Worm (Caenorhabditis elegans) whole organism, late embryonic: ENCODE data around the gene mltn-10.

Source experiments
- C38D4.7 ChIP-seq: fragments of 200-800 bp; sonication (Bioruptor generic); optimal IDR thresholded peaks from 2 replicates; lab custom pipeline; 2018; ENCODE audit warnings: mild to moderate bottlenecking, missing genetic modification characterization, moderate library complexity, missing compliant biosample characterization
- T23F11.4 ChIP-seq: fragments of 200-800 bp; sonication (Bioruptor generic); optimal IDR thresholded peaks from 2 replicates; lab custom pipeline; 2018; ENCODE audit warnings: mild to moderate bottlenecking, missing genetic modification characterization, missing compliant biosample characterization
- Y22D7AL.16 ChIP-seq: sonication (generic microtip); optimal IDR thresholded peaks from 2 replicates; lab custom pipeline; 2016; ENCODE audit warnings: missing genetic modification characterization, missing compliant biosample characterization
- ahr-1 ChIP-seq: sonication (generic microtip); optimal IDR thresholded peaks from 2 replicates; lab custom pipeline; 2016; ENCODE audit warnings: missing genetic modification characterization, missing compliant biosample characterization
- ceh-18 ChIP-seq: sonication (generic microtip); optimal IDR thresholded peaks from 2 replicates; lab custom pipeline; 2016; ENCODE audit warnings: missing genetic modification characterization, missing compliant biosample characterization
- ceh-22 ChIP-seq: sonication (generic microtip); optimal IDR thresholded peaks from 2 replicates; lab custom pipeline; 2017; ENCODE audit warnings: missing biosample characterization, missing genetic modification characterization
- ceh-31 ChIP-seq: sonication (generic microtip); optimal IDR thresholded peaks from 2 replicates; lab custom pipeline; 2016; ENCODE audit warnings: missing genetic modification characterization, missing compliant biosample characterization
- che-1 ChIP-seq: sonication (generic microtip); optimal IDR thresholded peaks from 2 replicates; lab custom pipeline; 2016; ENCODE audit warnings: mild to moderate bottlenecking, missing genetic modification characterization, missing compliant biosample characterization
- eyg-1 ChIP-seq: sonication (generic microtip); optimal IDR thresholded peaks from 2 replicates; lab custom pipeline; 2016; ENCODE audit warnings: missing genotype, missing genetic modification characterization, missing compliant biosample characterization
- fkh-6 ChIP-seq: sonication (generic microtip); optimal IDR thresholded peaks from 2 replicates; lab custom pipeline; 2016; ENCODE audit warnings: missing genetic modification characterization, missing compliant biosample characterization
- hlh-15 ChIP-seq: sonication (generic microtip); optimal IDR thresholded peaks from 2 replicates; lab custom pipeline; 2016; ENCODE audit warnings: missing genetic modification characterization, missing compliant biosample characterization
- hlh-8 ChIP-seq: sonication (generic microtip); optimal IDR thresholded peaks from 2 replicates; lab custom pipeline; 2016; ENCODE audit warnings: missing genotype, missing genetic modification characterization, missing compliant biosample characterization
- lin-11 ChIP-seq: fragments of 200-800 bp; sonication (Bioruptor generic); optimal IDR thresholded peaks from 2 replicates; lab custom pipeline; 2018; ENCODE audit warnings: mild to moderate bottlenecking, missing genetic modification characterization, missing compliant biosample characterization
- mec-3 ChIP-seq: sonication (generic microtip); optimal IDR thresholded peaks from 2 replicates; lab custom pipeline; 2016; ENCODE audit warnings: borderline replicate concordance, missing genetic modification characterization, missing compliant biosample characterization
- pag-3 ChIP-seq: sonication (generic microtip); optimal IDR thresholded peaks from 2 replicates; lab custom pipeline; 2016; ENCODE audit warnings: missing compliant biosample characterization, missing genetic modification characterization, borderline replicate concordance
- pha-4 ChIP-seq: fragments of 150-350 bp; optimal IDR thresholded peaks from 2 replicates; lab custom pipeline; 2018; ENCODE audit warnings: missing biosample characterization, missing genetic modification reagents, missing genetic modification characterization
- ref-2 ChIP-seq: sonication (generic microtip); optimal IDR thresholded peaks from 2 replicates; lab custom pipeline; 2016; ENCODE audit warnings: missing genetic modification characterization, missing compliant biosample characterization
- sox-4 ChIP-seq: sonication (generic microtip); optimal IDR thresholded peaks from 2 replicates; lab custom pipeline; 2017; ENCODE audit warnings: mild to moderate bottlenecking, missing genetic modification characterization, inconsistent platforms, missing compliant biosample characterization
- tbx-2 ChIP-seq: sonication (generic microtip); optimal IDR thresholded peaks from 2 replicates; lab custom pipeline; 2016; ENCODE audit warnings: missing genetic modification characterization, missing compliant biosample characterization
- ttx-3 ChIP-seq: sonication (generic microtip); optimal IDR thresholded peaks from 2 replicates; lab custom pipeline; 2016; ENCODE audit warnings: missing genetic modification reagents, missing genetic modification characterization, missing compliant biosample characterization
- unc-86 ChIP-seq: sonication (generic microtip); optimal IDR thresholded peaks from 2 replicates; lab custom pipeline; 2016; ENCODE audit warnings: missing genetic modification characterization, missing compliant biosample characterization

Gene mltn-10

DNA sequence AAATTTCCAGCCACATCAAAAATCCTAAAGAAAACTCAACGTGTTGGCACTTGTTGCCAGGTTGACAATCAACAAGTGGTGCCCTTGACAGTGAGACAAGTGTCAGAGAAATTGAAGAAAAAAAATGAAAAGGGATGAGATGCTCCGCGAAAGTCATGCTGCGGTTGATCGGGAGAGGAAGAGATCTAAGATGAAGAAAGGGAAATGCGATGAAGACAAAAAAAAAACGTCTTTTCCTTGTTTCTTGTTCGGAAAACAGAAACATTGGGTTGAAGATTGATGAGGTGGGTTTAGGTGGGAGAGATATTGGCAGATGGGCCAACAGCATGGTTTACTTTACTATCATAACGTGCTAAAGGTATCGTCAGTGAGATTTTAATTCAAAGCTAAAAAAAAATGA is 47.3 kb downstream of the mltn-10 start:
- TF ChIP-seq che-1 (no peak), ceh-18 (tag; lab: Kevin White, UChicago) (peak; percentile 1), pha-4 (tag; lab: Kevin White, UChicago) (no peak)

DNA sequence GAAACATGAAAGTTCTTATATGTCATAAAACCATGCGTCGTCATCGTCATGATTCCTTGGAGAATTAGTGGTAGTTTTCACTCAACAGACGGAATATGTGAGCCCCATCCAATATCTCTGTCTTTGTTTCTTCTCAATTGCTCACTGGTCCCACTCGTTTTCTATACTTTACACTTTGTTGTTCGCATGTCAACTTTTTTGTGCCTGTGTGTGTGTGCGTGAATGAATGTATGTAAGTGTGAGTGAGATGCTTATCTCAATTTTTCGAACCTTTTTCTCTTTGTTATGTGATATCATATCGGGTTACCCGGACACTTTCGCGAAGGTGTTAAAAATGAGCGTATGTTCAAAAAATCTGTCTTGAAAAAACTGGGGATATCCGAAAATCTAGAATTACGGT is 49.2 kb downstream of the mltn-10 start:
- no peak for TF ChIP-seq hlh-15
- no peak for TF ChIP-seq ref-2 (tag; lab: Kevin White, UChicago)
- TF ChIP-seq unc-86 (tag; lab: Kevin White, UChicago): no peak

DNA sequence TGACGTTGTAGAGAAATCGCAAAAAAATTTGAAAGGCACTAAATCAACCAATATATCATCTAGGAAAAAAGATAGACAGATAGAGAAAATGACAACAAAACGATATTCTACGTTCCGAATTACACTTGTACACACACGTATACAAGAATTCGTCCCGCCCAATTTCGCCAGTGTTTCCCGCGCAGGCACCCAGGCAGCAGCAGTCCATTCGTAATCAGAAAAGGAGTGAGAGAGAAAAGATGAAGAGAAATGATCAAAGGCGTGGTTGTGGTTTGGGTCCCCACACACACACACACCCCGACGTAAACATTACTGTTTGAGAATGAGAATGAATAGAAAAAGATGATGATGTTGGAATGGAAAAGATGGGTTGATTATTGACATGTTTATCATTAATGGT is 50.8 kb downstream of the mltn-10 start:
- no peak for TF ChIP-seq ceh-31 (tag; lab: Kevin White, UChicago)
- no peak for TF ChIP-seq tbx-2
- TF ChIP-seq eyg-1 (tag; lab: Kevin White, UChicago): no peak
- TF ChIP-seq T23F11.4 (GFP tag; lab: Kevin White, UChicago): no peak
- TF ChIP-seq pag-3: no peak
- no peak for TF ChIP-seq sox-4 (tag; lab: Kevin White, UChicago)
- TF ChIP-seq mec-3 (tag; lab: Kevin White, UChicago): no peak
- TF ChIP-seq fkh-6 (tag; lab: Kevin White, UChicago): no peak
- no peak for TF ChIP-seq C38D4.7
- no peak for TF ChIP-seq hlh-8
- no peak for TF ChIP-seq ttx-3 (tag; lab: Kevin White, UChicago)
- no peak for TF ChIP-seq pha-4 (tag; lab: Kevin White, UChicago)
- no peak for TF ChIP-seq lin-11
- TF ChIP-seq ahr-1: no peak
- no peak for TF ChIP-seq Y22D7AL.16 (tag; lab: Kevin White, UChicago)
- no peak for TF ChIP-seq ceh-22 (tag; lab: Kevin White, UChicago)
